Worm (Caenorhabditis elegans) whole organism, late embryonic: ENCODE data around the gene F58D12.3.
A peak's percentile ranks its signal among the peaks of the same experiment; 100 is the strongest.
"Not testable (repeated sequence)": the region's sequence is repeated elsewhere in the genome, so short reads cannot be mapped to it uniquely, and the experiment has no call there.

ENCODE experiments used
- C08G9.2 ChIP-seq: sonication (generic microtip); optimal IDR thresholded peaks from 2 replicates; lab custom pipeline; 2016; ENCODE audit warnings: mild to moderate bottlenecking, missing genetic modification characterization, moderate library complexity, missing compliant biosample characterization
- F13H6.1 ChIP-seq: sonication (generic microtip); optimal IDR thresholded peaks from 2 replicates; lab custom pipeline; 2016; ENCODE audit warnings: missing genetic modification characterization, missing compliant biosample characterization
- K09A11.1 ChIP-seq: sonication (generic microtip); optimal IDR thresholded peaks from 2 replicates; lab custom pipeline; 2017; ENCODE audit warnings: antibody characterized with exemption, mild to moderate bottlenecking, missing genetic modification characterization, missing compliant biosample characterization; ENCODE audit not compliant: insufficient read depth
- ceh-14 ChIP-seq: sonication (generic microtip); optimal IDR thresholded peaks from 2 replicates; lab custom pipeline; 2016; ENCODE audit warnings: missing genotype, missing genetic modification characterization, missing compliant biosample characterization
- ceh-18 ChIP-seq: sonication (generic microtip); optimal IDR thresholded peaks from 2 replicates; lab custom pipeline; 2016; ENCODE audit warnings: missing genetic modification characterization, missing compliant biosample characterization
- ceh-2 ChIP-seq: sonication (generic microtip); optimal IDR thresholded peaks from 2 replicates; lab custom pipeline; 2016; ENCODE audit warnings: missing genotype, missing genetic modification characterization, missing compliant biosample characterization
- ceh-24 ChIP-seq: sonication (generic microtip); optimal IDR thresholded peaks from 2 replicates; lab custom pipeline; 2016; ENCODE audit warnings: mild to moderate bottlenecking, missing genetic modification characterization, missing compliant biosample characterization
- ceh-31 ChIP-seq: sonication (generic microtip); optimal IDR thresholded peaks from 2 replicates; lab custom pipeline; 2016; ENCODE audit warnings: missing genetic modification characterization, missing compliant biosample characterization
- ceh-34 ChIP-seq: sonication (generic microtip); optimal IDR thresholded peaks from 2 replicates; lab custom pipeline; 2016; ENCODE audit warnings: mild to moderate bottlenecking, missing genetic modification characterization, missing compliant biosample characterization
- ceh-45 ChIP-seq: fragments of 200-800 bp; sonication (Bioruptor generic); IDR thresholded peaks from 2 replicates; pipeline ENCODE4 v1.3.6; 2022; ENCODE audit warnings: missing genetic modification reagents, missing genetic modification characterization, missing compliant biosample characterization
- dmd-4 ChIP-seq: sonication (generic microtip); optimal IDR thresholded peaks from 2 replicates; lab custom pipeline; 2016; ENCODE audit warnings: borderline replicate concordance, missing genetic modification characterization, missing compliant biosample characterization
- dve-1 ChIP-seq: sonication (generic microtip); optimal IDR thresholded peaks from 2 replicates; lab custom pipeline; 2017; ENCODE audit warnings: antibody characterized with exemption, mild to moderate bottlenecking, missing genetic modification characterization, missing compliant biosample characterization
- elt-2 ChIP-seq: sonication (generic microtip); optimal IDR thresholded peaks from 2 replicates; lab custom pipeline; 2016; ENCODE audit warnings: missing genetic modification reagents, missing genetic modification characterization, missing compliant biosample characterization
- ets-4 ChIP-seq: sonication (generic microtip); optimal IDR thresholded peaks from 2 replicates; lab custom pipeline; 2016; ENCODE audit warnings: missing genetic modification characterization, missing compliant biosample characterization
- fax-1 ChIP-seq: sonication (generic microtip); optimal IDR thresholded peaks from 2 replicates; lab custom pipeline; 2016; ENCODE audit warnings: missing genotype, missing genetic modification characterization, missing compliant biosample characterization
- fkh-6 ChIP-seq: sonication (generic microtip); optimal IDR thresholded peaks from 2 replicates; lab custom pipeline; 2016; ENCODE audit warnings: missing genetic modification characterization, missing compliant biosample characterization
- hlh-13 ChIP-seq: fragments of 200-800 bp; sonication (Bioruptor generic); optimal IDR thresholded peaks from 2 replicates; lab custom pipeline; 2018; ENCODE audit warnings: mild to moderate bottlenecking, missing genetic modification characterization, missing compliant biosample characterization
- hlh-30 ChIP-seq: sonication (generic microtip); optimal IDR thresholded peaks from 2 replicates; lab custom pipeline; 2017; ENCODE audit warnings: antibody characterized with exemption, missing genetic modification characterization, missing compliant biosample characterization; ENCODE audit not compliant: insufficient read depth
- hlh-6 ChIP-seq: sonication (generic microtip); optimal IDR thresholded peaks from 2 replicates; lab custom pipeline; 2016; ENCODE audit warnings: missing genotype, missing genetic modification characterization, missing compliant biosample characterization
- hlh-8 ChIP-seq: sonication (generic microtip); optimal IDR thresholded peaks from 2 replicates; lab custom pipeline; 2016; ENCODE audit warnings: missing genotype, missing genetic modification characterization, missing compliant biosample characterization
- lim-6 ChIP-seq: sonication (generic microtip); optimal IDR thresholded peaks from 2 replicates; lab custom pipeline; 2016; ENCODE audit warnings: missing genetic modification characterization, missing compliant biosample characterization
- madf-2 ChIP-seq: sonication (generic microtip); optimal IDR thresholded peaks from 2 replicates; lab custom pipeline; 2017; ENCODE audit warnings: missing genetic modification characterization, missing compliant biosample characterization
- mec-3 ChIP-seq: sonication (generic microtip); optimal IDR thresholded peaks from 2 replicates; lab custom pipeline; 2016; ENCODE audit warnings: borderline replicate concordance, missing genetic modification characterization, missing compliant biosample characterization
- nfya-1 ChIP-seq: sonication (generic microtip); optimal IDR thresholded peaks from 2 replicates; lab custom pipeline; 2017; ENCODE audit warnings: missing genetic modification characterization, mild to moderate bottlenecking, missing compliant biosample characterization, antibody characterized with exemption, moderate library complexity
- pqm-1 ChIP-seq: sonication (generic microtip); optimal IDR thresholded peaks from 2 replicates; lab custom pipeline; 2016; ENCODE audit warnings: missing genetic modification characterization, missing compliant biosample characterization
- ref-2 ChIP-seq: sonication (generic microtip); optimal IDR thresholded peaks from 2 replicates; lab custom pipeline; 2016; ENCODE audit warnings: missing genetic modification characterization, missing compliant biosample characterization
- rnt-1 ChIP-seq: sonication (generic microtip); optimal IDR thresholded peaks from 2 replicates; lab custom pipeline; 2016; ENCODE audit warnings: missing genetic modification characterization, missing compliant biosample characterization
- sdc-2 ChIP-seq: sonication (generic microtip); optimal IDR thresholded peaks from 2 replicates; lab custom pipeline; 2016; ENCODE audit warnings: missing genotype, missing genetic modification characterization, missing compliant biosample characterization
- sox-2 ChIP-seq: fragments of 200-800 bp; sonication (Bioruptor generic); IDR thresholded peaks from 2 replicates; pipeline ENCODE4 v1.3.6; 2022; ENCODE audit warnings: missing genetic modification reagents, missing genetic modification characterization, missing compliant biosample characterization
- tbx-2 ChIP-seq: sonication (generic microtip); optimal IDR thresholded peaks from 2 replicates; lab custom pipeline; 2016; ENCODE audit warnings: missing genetic modification characterization, missing compliant biosample characterization
- tbx-7 ChIP-seq: sonication (generic microtip); optimal IDR thresholded peaks from 2 replicates; lab custom pipeline; 2016; ENCODE audit warnings: missing genotype, missing genetic modification characterization, missing compliant biosample characterization
- ttx-3 ChIP-seq: sonication (generic microtip); optimal IDR thresholded peaks from 2 replicates; lab custom pipeline; 2016; ENCODE audit warnings: missing genetic modification reagents, missing genetic modification characterization, missing compliant biosample characterization
- unc-3 ChIP-seq, 2 experiments: fragments of 200-800 bp in 1 of 2; sonication (Bioruptor generic) in 1 of 2; sonication (generic microtip) in 1 of 2; conservative IDR thresholded peaks in 1 of 2; optimal IDR thresholded peaks in 1 of 2; 2 replicates each; pipeline versions ENCODE4 v1.3.6 to Lab custom; 2016 to 2022; ENCODE audit warnings: missing compliant biosample characterization in 2 of 2, missing genetic modification characterization in 2 of 2, missing genetic modification reagents in 1 of 2
- unc-42 ChIP-seq: sonication (generic microtip); optimal IDR thresholded peaks from 2 replicates; lab custom pipeline; 2016; ENCODE audit warnings: missing genotype, missing genetic modification characterization, missing compliant biosample characterization
- unc-55 ChIP-seq: sonication (generic microtip); optimal IDR thresholded peaks from 2 replicates; lab custom pipeline; 2017; ENCODE audit warnings: missing biosample characterization, missing genetic modification reagents, missing genetic modification characterization
- zip-5 ChIP-seq: sonication (generic microtip); optimal IDR thresholded peaks from 2 replicates; lab custom pipeline; 2016; ENCODE audit warnings: missing genetic modification characterization, missing compliant biosample characterization
- ztf-16 ChIP-seq: sonication (generic microtip); optimal IDR thresholded peaks from 2 replicates; lab custom pipeline; 2017; ENCODE audit warnings: missing genetic modification characterization, missing compliant biosample characterization

F58D12.3 gene

ce11 chrV:14038328-14039084 lies 19.1 kb upstream of the F58D12.3 start, which contains the start of gene vps-39:
vps-39 (minus strand) TSS chrV:14038378.
- TF ChIP-seq ref-2 (tag; lab: Kevin White, UChicago) (peak; percentile 52), C08G9.2 (tag; lab: Kevin White, UChicago) (peak; percentile 20), ceh-31 (tag; lab: Kevin White, UChicago) (peak; percentile 75), K09A11.1 (tag; lab: Kevin White, UChicago) (peak; percentile 15), unc-3 (GFP tag; conservative IDR thresholded peaks at IDR 0.05; lab: Robert Waterston, UW) (0 out of 2 replicates have a peak, but pooled peaks have one; percentile 22), ceh-45 (GFP tag; lab: Robert Waterston, UW) (peak; percentile 61; the same call in 1 of the 2 replicates), hlh-13 (GFP tag; lab: Kevin White, UChicago) (peak; percentile 11), ceh-14 (peak; percentile 60), nfya-1 (tag; lab: Kevin White, UChicago) (peak; percentile 31), tbx-2 (tag; lab: Kevin White, UChicago) (peak; percentile 50), elt-2 (peak; percentile 32), sox-2 (GFP tag; lab: Robert Waterston, UW) (peak; percentile 62), ceh-34 (tag; lab: Kevin White, UChicago) (peak; percentile 27), madf-2 (tag; lab: Kevin White, UChicago) (peak; percentile 13), ttx-3 (tag; lab: Kevin White, UChicago) (peak; percentile 0), F13H6.1 (tag; lab: Kevin White, UChicago) (peak; percentile 3), zip-5 (tag; lab: Kevin White, UChicago) (peak; percentile 26), ceh-2 (peak; percentile 3)
- TF ChIP-seq unc-3 (tag; optimal IDR thresholded peaks at IDR 0.05; lab: Kevin White, UChicago): not testable (repeated sequence)

ce11 chrV:14049274-14049673 lies 8.4 kb upstream of the F58D12.3 start, which contains the start of gene F58D12.1:
F58D12.1 (plus strand) TSS chrV:14049574.
- not testable (repeated sequence) for TF ChIP-seq ceh-14; ceh-24 (tag; lab: Kevin White, UChicago); ets-4
- TF ChIP-seq, all 69 proteins: peak for 0; not testable (repeated sequence) for 69

ce11 chrV:14055097-14055496 lies 2.5 kb upstream of the F58D12.3 start:
- peak; percentile 83 for TF ChIP-seq mec-3 (tag; lab: Kevin White, UChicago)
- peak; percentile 91 for TF ChIP-seq ref-2 (tag; lab: Kevin White, UChicago)
- peak; percentile 85 for TF ChIP-seq hlh-8 (tag; lab: Kevin White, UChicago)
- peak; percentile 99 for TF ChIP-seq C08G9.2 (tag; lab: Kevin White, UChicago)
- peak; percentile 75 for TF ChIP-seq zip-5 (tag; lab: Kevin White, UChicago)
- peak; percentile 84 for TF ChIP-seq rnt-1 (tag; lab: Kevin White, UChicago)
- peak; percentile 66 for TF ChIP-seq unc-42
- TF ChIP-seq tbx-2 (tag; lab: Kevin White, UChicago): peak; percentile 91
- peak; percentile 65 for TF ChIP-seq ceh-14
- peak; percentile 39 for TF ChIP-seq unc-55
- TF ChIP-seq F13H6.1 (tag; lab: Kevin White, UChicago): peak; percentile 53
- peak; percentile 92 for TF ChIP-seq ceh-2
- peak; percentile 54 for TF ChIP-seq fax-1 (tag; lab: Kevin White, UChicago)
- TF ChIP-seq fkh-6 (tag; lab: Kevin White, UChicago): peak; percentile 50
- peak; percentile 44 for TF ChIP-seq pqm-1
- TF ChIP-seq unc-3 (GFP tag; conservative IDR thresholded peaks at IDR 0.05; lab: Robert Waterston, UW): 0 out of 2 replicates have a peak, but pooled peaks have one; percentile 40
- not testable (repeated sequence) for TF ChIP-seq unc-3 (tag; optimal IDR thresholded peaks at IDR 0.05; lab: Kevin White, UChicago)
- peak; percentile 3 for TF ChIP-seq ceh-34 (tag; lab: Kevin White, UChicago)
- TF ChIP-seq ztf-16 (tag; lab: Kevin White, UChicago): peak; percentile 16
- peak; percentile 76 for TF ChIP-seq ceh-18 (tag; lab: Kevin White, UChicago)
- peak; percentile 43 for TF ChIP-seq dmd-4 (tag; lab: Kevin White, UChicago)
- TF ChIP-seq dve-1 (tag; lab: Kevin White, UChicago): peak; percentile 9
- TF ChIP-seq tbx-7: peak; percentile 91
- peak; percentile 58 for TF ChIP-seq elt-2
- TF ChIP-seq hlh-6 (tag; lab: Kevin White, UChicago): peak; percentile 62
- TF ChIP-seq hlh-30 (tag; lab: Kevin White, UChicago): peak; percentile 90
- TF ChIP-seq ets-4: peak; percentile 97
- peak; percentile 35 for TF ChIP-seq lim-6
- TF ChIP-seq sdc-2 (tag; lab: Kevin White, UChicago): peak; percentile 66
- TF ChIP-seq nfya-1 (tag; lab: Kevin White, UChicago): peak; percentile 37
- TF ChIP-seq ceh-31 (tag; lab: Kevin White, UChicago): peak; percentile 92
- TF ChIP-seq, all 69 proteins: peak for 30; not testable (repeated sequence) for 39
